Worm (Caenorhabditis elegans): ENCODE data around the gene F14D7.2.

The F14D7.2 gene

ce11 chrV:14293667-14294194, at the start of gene F14D7.2:
F14D7.2 (minus strand) TSS chrV:14293717.
- no peak for TF ChIP-seq flh-1 (GFP tag; optimal IDR thresholded peaks at IDR 0.05)
- TF ChIP-seq unc-120 (tag; optimal IDR thresholded peaks at IDR 0.05; ENCODE audit: poor library complexity, severe bottlenecking), result no peak
- no peak for TF ChIP-seq tbx-8 (GFP tag; optimal IDR thresholded peaks at IDR 0.05)
- no peak for TF ChIP-seq mab-5 (tag; optimal IDR thresholded peaks at IDR 0.05)
- no peak for TF ChIP-seq mep-1 (tag; optimal IDR thresholded peaks at IDR 0.05)
- no peak for TF ChIP-seq zip-8 (tag; optimal IDR thresholded peaks at IDR 0.05)
- no peak for TF ChIP-seq nhr-12 (tag; optimal IDR thresholded peaks at IDR 0.05)
- TF ChIP-seq nhr-2 (tag; optimal IDR thresholded peaks at IDR 0.05), result no peak
- TF ChIP-seq ceh-83 (GFP tag; optimal IDR thresholded peaks at IDR 0.05), result no peak
- no peak for TF ChIP-seq unc-62 (GFP tag; optimal IDR thresholded peaks at IDR 0.05)

ce11 chrV:14341672-14342071, 48.2 kb upstream of the F14D7.2 start, which contains the start of gene F47B8.10:
F47B8.10 (plus strand) TSS chrV:14341972.
- TF ChIP-seq zip-8 (tag; optimal IDR thresholded peaks at IDR 0.05), result no peak
- TF ChIP-seq unc-120 (tag; optimal IDR thresholded peaks at IDR 0.05; ENCODE audit: poor library complexity, severe bottlenecking), result no peak
- no peak for TF ChIP-seq nhr-28 (tag; optimal IDR thresholded peaks at IDR 0.05)
- TF ChIP-seq blmp-1 (tag; optimal IDR thresholded peaks at IDR 0.05), result no peak
- no peak for TF ChIP-seq lsy-2 (tag; optimal IDR thresholded peaks at IDR 0.05)
- no peak for TF ChIP-seq ham-2 (GFP tag; optimal IDR thresholded peaks at IDR 0.05)
- TF ChIP-seq mls-2 (tag; optimal IDR thresholded peaks at IDR 0.05), result no peak
- no peak for TF ChIP-seq cnd-1 (tag; optimal IDR thresholded peaks at IDR 0.05)
- TF ChIP-seq flh-1 (GFP tag; optimal IDR thresholded peaks at IDR 0.05), result no peak
- TF ChIP-seq ceh-43 (GFP tag; optimal IDR thresholded peaks at IDR 0.05), result no peak
- TF ChIP-seq nhr-76 (tag; optimal IDR thresholded peaks at IDR 0.05), result no peak
- TF ChIP-seq elt-1 (tag; optimal IDR thresholded peaks at IDR 0.05; ENCODE audit: borderline replicate concordance, insufficient read depth), result no peak
- no peak for TF ChIP-seq sem-2 (GFP tag; optimal IDR thresholded peaks at IDR 0.05)
- no peak for TF ChIP-seq drap-1 (GFP tag; optimal IDR thresholded peaks at IDR 0.05)
- TF ChIP-seq tbx-8 (GFP tag; optimal IDR thresholded peaks at IDR 0.05), result no peak
- no peak for TF ChIP-seq ces-1 (GFP tag; optimal IDR thresholded peaks at IDR 0.05)
- no peak for TF ChIP-seq ceh-83 (GFP tag; optimal IDR thresholded peaks at IDR 0.05)

- TF ChIP-seq drap-1 (GFP tag; optimal IDR thresholded peaks at IDR 0.05) (no peak), ceh-43 (GFP tag; optimal IDR thresholded peaks at IDR 0.05) (no peak), blmp-1 (tag; optimal IDR thresholded peaks at IDR 0.05) (no peak), hlh-1 (tag; optimal IDR thresholded peaks at IDR 0.05) (no peak), unc-62 (GFP tag; optimal IDR thresholded peaks at IDR 0.05) (no peak), elt-1 (tag; optimal IDR thresholded peaks at IDR 0.05; ENCODE audit: borderline replicate concordance, insufficient read depth) (no peak), unc-120 (tag; optimal IDR thresholded peaks at IDR 0.05; ENCODE audit: poor library complexity, severe bottlenecking) (no peak), ham-2 (GFP tag; optimal IDR thresholded peaks at IDR 0.05) (no peak), zip-8 (tag; optimal IDR thresholded peaks at IDR 0.05) (no peak)
These were observed 43.1 kb upstream of the F14D7.2 start, which contains the start of gene srm-6 for ce11 chrV:14336655-14337054. srm-6 (plus strand) TSS chrV:14336955.

ce11 chrV:14334901-14335300, 41.4 kb upstream of the F14D7.2 start, which contains the start of gene srm-5:
srm-5 (plus strand) TSS chrV:14335201.
- TF ChIP-seq elt-1 (tag; optimal IDR thresholded peaks at IDR 0.05; ENCODE audit: borderline replicate concordance, insufficient read depth), result no peak
- no peak for TF ChIP-seq cnd-1 (tag; optimal IDR thresholded peaks at IDR 0.05)
- TF ChIP-seq ham-2 (GFP tag; optimal IDR thresholded peaks at IDR 0.05), result no peak
- no peak for TF ChIP-seq ceh-39 (tag; optimal IDR thresholded peaks at IDR 0.05)
- no peak for TF ChIP-seq tbx-8 (GFP tag; optimal IDR thresholded peaks at IDR 0.05)
- TF ChIP-seq sem-2 (GFP tag; optimal IDR thresholded peaks at IDR 0.05), result no peak
- no peak for TF ChIP-seq ceh-43 (GFP tag; optimal IDR thresholded peaks at IDR 0.05)
- no peak for TF ChIP-seq lin-13 (tag; optimal IDR thresholded peaks at IDR 0.05)
- no peak for TF ChIP-seq elt-3 (tag; optimal IDR thresholded peaks at IDR 0.05)
- TF ChIP-seq snpc-4 (tag; optimal IDR thresholded peaks at IDR 0.05), result no peak
- no peak for TF ChIP-seq drap-1 (GFP tag; optimal IDR thresholded peaks at IDR 0.05)
- no peak for TF ChIP-seq hlh-1 (tag; optimal IDR thresholded peaks at IDR 0.05)
- no peak for TF ChIP-seq mab-5 (tag; optimal IDR thresholded peaks at IDR 0.05)
- no peak for TF ChIP-seq ceh-83 (GFP tag; optimal IDR thresholded peaks at IDR 0.05)
- no peak for TF ChIP-seq bed-3 (GFP tag; optimal IDR thresholded peaks at IDR 0.05)
- TF ChIP-seq unc-62 (GFP tag; optimal IDR thresholded peaks at IDR 0.05), result no peak
- TF ChIP-seq flh-1 (GFP tag; optimal IDR thresholded peaks at IDR 0.05), result no peak
- TF ChIP-seq lin-32 (GFP tag; optimal IDR thresholded peaks at IDR 0.05), result no peak

- TF ChIP-seq ceh-43 (GFP tag; optimal IDR thresholded peaks at IDR 0.05), result no peak
- no peak for TF ChIP-seq unc-39 (tag; optimal IDR thresholded peaks at IDR 0.05)
- no peak for TF ChIP-seq nhr-237 (tag; optimal IDR thresholded peaks at IDR 0.05)
- no peak for TF ChIP-seq ceh-39 (tag; optimal IDR thresholded peaks at IDR 0.05)
- no peak for TF ChIP-seq drap-1 (GFP tag; optimal IDR thresholded peaks at IDR 0.05)
- TF ChIP-seq elt-3 (tag; optimal IDR thresholded peaks at IDR 0.05), result no peak
- TF ChIP-seq cnd-1 (tag; optimal IDR thresholded peaks at IDR 0.05), result no peak
- no peak for TF ChIP-seq nhr-2 (tag; optimal IDR thresholded peaks at IDR 0.05)
- no peak for TF ChIP-seq M03D4.4 (tag; optimal IDR thresholded peaks at IDR 0.05)
- TF ChIP-seq nhr-76 (tag; optimal IDR thresholded peaks at IDR 0.05), result no peak
- TF ChIP-seq mab-5 (tag; optimal IDR thresholded peaks at IDR 0.05), result no peak
- no peak for TF ChIP-seq sptf-1 (tag; optimal IDR thresholded peaks at IDR 0.05)
- TF ChIP-seq elt-1 (tag; optimal IDR thresholded peaks at IDR 0.05; ENCODE audit: borderline replicate concordance, insufficient read depth), result no peak
- no peak for TF ChIP-seq pha-4 (tag; optimal IDR thresholded peaks at IDR 0.05)
These were observed 39.6 kb upstream of the F14D7.2 start, which contains the start of gene srm-4 for ce11 chrV:14333116-14333515. srm-4 (plus strand) TSS chrV:14333416.

Data from whole organism, mixed stage, embryonic.